Worm (Caenorhabditis elegans): ENCODE measurements around the gene mec-12.

DNA sequence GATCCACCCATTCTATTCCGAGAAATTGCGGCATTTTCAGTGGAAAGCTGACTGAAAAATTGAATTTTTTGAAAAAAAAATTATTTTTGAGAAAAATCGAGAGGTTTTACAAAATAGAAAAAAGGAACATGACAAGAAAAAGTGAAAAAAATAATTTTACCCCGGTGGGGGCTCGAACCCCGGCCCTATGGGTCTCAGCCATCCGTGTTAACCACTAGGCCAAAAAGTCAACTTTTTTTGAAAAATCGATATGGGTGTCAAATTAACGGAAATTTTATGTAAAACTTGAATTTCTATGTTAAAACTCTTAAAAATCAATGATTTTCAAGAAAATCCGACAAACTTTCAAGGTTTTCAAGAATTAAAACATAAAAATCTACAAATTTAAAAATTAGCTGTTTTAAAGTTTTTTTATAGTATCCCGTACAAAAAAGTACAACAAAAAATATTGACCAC, 35.1 kb downstream of the mec-12 start, which contains the start of gene Y53G8B.2:
- no peak for TF ChIP-seq nhr-120 (GFP tag; IDR thresholded peaks at IDR 0.05)
- TF ChIP-seq lin-35 (GFP tag; optimal IDR thresholded peaks at IDR 0.05), result no peak
- no peak for TF ChIP-seq mcd-1 (GFP tag; IDR thresholded peaks at IDR 0.05)
- no peak for TF ChIP-seq nfya-1 (tag; optimal IDR thresholded peaks at IDR 0.05; ENCODE audit: borderline replicate concordance, insufficient read depth)
- TF ChIP-seq athp-1 (tag; optimal IDR thresholded peaks at IDR 0.05), result no peak
- TF ChIP-seq F49E8.2 (tag; optimal IDR thresholded peaks at IDR 0.05; ENCODE audit: insufficient read depth), result no peak
- no peak for TF ChIP-seq snpc-1.3 (tag; optimal IDR thresholded peaks at IDR 0.05; ENCODE audit: insufficient read depth)
- TF ChIP-seq cebp-1 (GFP tag; IDR thresholded peaks at IDR 0.05), result no peak
- no peak for TF ChIP-seq cebp-1 (tag; optimal IDR thresholded peaks at IDR 0.05)

Measured in whole organism, young adult.